Worm (Caenorhabditis elegans): Measurements from ENCODE around the gene lin-36.

The lin-36 gene

ce11 chrIII:8020823-8021332 lies at the start of gene lin-36:
lin-36 (minus strand) TSS chrIII:8020873.
- TF ChIP-seq nhr-76 (tag; optimal IDR thresholded peaks at IDR 0.05) = no peak
- peak; percentile 32 for TF ChIP-seq elt-3 (tag; optimal IDR thresholded peaks at IDR 0.05)
- no peak for TF ChIP-seq bed-3 (GFP tag; optimal IDR thresholded peaks at IDR 0.05)
- TF ChIP-seq pha-4 (tag; optimal IDR thresholded peaks at IDR 0.05) = peak; percentile 54
- TF ChIP-seq mab-5 (tag; optimal IDR thresholded peaks at IDR 0.05) = no peak
- TF ChIP-seq unc-120 (tag; optimal IDR thresholded peaks at IDR 0.05; ENCODE audit: poor library complexity, severe bottlenecking) = peak; percentile 90
- TF ChIP-seq unc-39 (tag; optimal IDR thresholded peaks at IDR 0.05) = no peak
- TF ChIP-seq M03D4.4 (tag; optimal IDR thresholded peaks at IDR 0.05) = peak; percentile 56
- peak; percentile 43 for TF ChIP-seq drap-1 (GFP tag; optimal IDR thresholded peaks at IDR 0.05)
- peak; percentile 24 for TF ChIP-seq ceh-43 (GFP tag; optimal IDR thresholded peaks at IDR 0.05)
- TF ChIP-seq lsy-2 (tag; optimal IDR thresholded peaks at IDR 0.05) = peak; percentile 79
- TF ChIP-seq nhr-12 (tag; optimal IDR thresholded peaks at IDR 0.05) = no peak
- TF ChIP-seq cnd-1 (tag; optimal IDR thresholded peaks at IDR 0.05) = no peak
- no peak for TF ChIP-seq flh-1 (GFP tag; optimal IDR thresholded peaks at IDR 0.05)
- TF ChIP-seq blmp-1 (tag; optimal IDR thresholded peaks at IDR 0.05) = no peak
- peak; percentile 14 for TF ChIP-seq hlh-1 (tag; optimal IDR thresholded peaks at IDR 0.05)
- peak; percentile 86 for TF ChIP-seq lin-13 (tag; optimal IDR thresholded peaks at IDR 0.05)
- no peak for TF ChIP-seq ztf-11 (tag; optimal IDR thresholded peaks at IDR 0.05)
- no peak for TF ChIP-seq nhr-28 (tag; optimal IDR thresholded peaks at IDR 0.05)
- no peak for TF ChIP-seq lin-32 (GFP tag; optimal IDR thresholded peaks at IDR 0.05)
- TF ChIP-seq snpc-4 (tag; optimal IDR thresholded peaks at IDR 0.05) = no peak
- TF ChIP-seq ceh-39 (tag; optimal IDR thresholded peaks at IDR 0.05) = peak; percentile 97
- peak; percentile 87 for TF ChIP-seq mep-1 (tag; optimal IDR thresholded peaks at IDR 0.05)
- no peak for TF ChIP-seq tbx-8 (GFP tag; optimal IDR thresholded peaks at IDR 0.05)
- TF ChIP-seq nhr-2 (tag; optimal IDR thresholded peaks at IDR 0.05) = peak; percentile 36
- TF ChIP-seq ham-2 (GFP tag; optimal IDR thresholded peaks at IDR 0.05) = peak; percentile 53
- no peak for TF ChIP-seq zip-8 (tag; optimal IDR thresholded peaks at IDR 0.05)
- TF ChIP-seq mls-2 (tag; optimal IDR thresholded peaks at IDR 0.05) = peak; percentile 59
- peak; percentile 70 for TF ChIP-seq nhr-237 (tag; optimal IDR thresholded peaks at IDR 0.05)
- peak; percentile 97 for TF ChIP-seq unc-62 (GFP tag; optimal IDR thresholded peaks at IDR 0.05)
- TF ChIP-seq ceh-83 (GFP tag; optimal IDR thresholded peaks at IDR 0.05) = no peak
- no peak for TF ChIP-seq ces-1 (GFP tag; optimal IDR thresholded peaks at IDR 0.05)
- no peak for TF ChIP-seq sem-2 (GFP tag; optimal IDR thresholded peaks at IDR 0.05)
- peak; percentile 47 for TF ChIP-seq elt-1 (tag; optimal IDR thresholded peaks at IDR 0.05; ENCODE audit: borderline replicate concordance, insufficient read depth)
- peak; percentile 44 for TF ChIP-seq sptf-1 (tag; optimal IDR thresholded peaks at IDR 0.05)

ce11 chrIII:8069206-8069605 lies 48.5 kb upstream of the lin-36 start:
- TF ChIP-seq M03D4.4 (tag; optimal IDR thresholded peaks at IDR 0.05) = peak; percentile 36
- TF ChIP-seq flh-1 (GFP tag; optimal IDR thresholded peaks at IDR 0.05) = no peak
- TF ChIP-seq elt-3 (tag; optimal IDR thresholded peaks at IDR 0.05) = no peak
- TF ChIP-seq sptf-1 (tag; optimal IDR thresholded peaks at IDR 0.05) = peak; percentile 34
- TF ChIP-seq elt-1 (tag; optimal IDR thresholded peaks at IDR 0.05; ENCODE audit: borderline replicate concordance, insufficient read depth) = no peak
- no peak for TF ChIP-seq hlh-1 (tag; optimal IDR thresholded peaks at IDR 0.05)
- TF ChIP-seq lsy-2 (tag; optimal IDR thresholded peaks at IDR 0.05) = no peak
- no peak for TF ChIP-seq ces-1 (GFP tag; optimal IDR thresholded peaks at IDR 0.05)
- TF ChIP-seq cnd-1 (tag; optimal IDR thresholded peaks at IDR 0.05) = peak; percentile 16
- no peak for TF ChIP-seq nhr-12 (tag; optimal IDR thresholded peaks at IDR 0.05)
- TF ChIP-seq ham-2 (GFP tag; optimal IDR thresholded peaks at IDR 0.05) = no peak
- TF ChIP-seq tbx-8 (GFP tag; optimal IDR thresholded peaks at IDR 0.05) = no peak
- TF ChIP-seq unc-39 (tag; optimal IDR thresholded peaks at IDR 0.05) = no peak
- TF ChIP-seq lin-32 (GFP tag; optimal IDR thresholded peaks at IDR 0.05) = no peak
- peak; percentile 2 for TF ChIP-seq mls-2 (tag; optimal IDR thresholded peaks at IDR 0.05)

- TF ChIP-seq mab-5 (tag; optimal IDR thresholded peaks at IDR 0.05) (no peak), lin-32 (GFP tag; optimal IDR thresholded peaks at IDR 0.05) (no peak), unc-39 (tag; optimal IDR thresholded peaks at IDR 0.05) (no peak), snpc-4 (tag; optimal IDR thresholded peaks at IDR 0.05) (no peak), ceh-39 (tag; optimal IDR thresholded peaks at IDR 0.05) (no peak), hlh-1 (tag; optimal IDR thresholded peaks at IDR 0.05) (no peak), mls-2 (tag; optimal IDR thresholded peaks at IDR 0.05) (no peak), blmp-1 (tag; optimal IDR thresholded peaks at IDR 0.05) (no peak), zip-8 (tag; optimal IDR thresholded peaks at IDR 0.05) (no peak), M03D4.4 (tag; optimal IDR thresholded peaks at IDR 0.05) (no peak), bed-3 (GFP tag; optimal IDR thresholded peaks at IDR 0.05) (no peak), sem-2 (GFP tag; optimal IDR thresholded peaks at IDR 0.05) (no peak), nhr-237 (tag; optimal IDR thresholded peaks at IDR 0.05) (no peak)
Measured at ce11 chrIII:8067798-8068197, 47.1 kb upstream of the lin-36 start.

All from whole organism, mixed stage, embryonic.